Worm (Caenorhabditis elegans): ENCODE data around the gene fis-2.

Gene fis-2

ce11 chrX:8252293-8252692 is 32.7 kb downstream of the fis-2 start, which contains the start of gene M60.6 (continued):
- TF ChIP-seq nhr-47 (tag; optimal IDR thresholded peaks at IDR 0.05), result peak; percentile 60
- TF ChIP-seq dpl-1 (GFP tag; optimal IDR thresholded peaks at IDR 0.05), result no peak
- no peak for TF ChIP-seq nhr-11 (tag; optimal IDR thresholded peaks at IDR 0.05)
- TF ChIP-seq zip-4 (GFP tag; optimal IDR thresholded peaks at IDR 0.05), result no peak
- TF ChIP-seq nhr-77 (tag; optimal IDR thresholded peaks at IDR 0.05), result no peak

ce11 chrX:8247088-8247487 is 37.9 kb downstream of the fis-2 start:
- TF ChIP-seq swsn-7 (tag; optimal IDR thresholded peaks at IDR 0.05), result no peak
- no peak for TF ChIP-seq efl-1 (optimal IDR thresholded peaks at IDR 0.05)
- no peak for TF ChIP-seq efl-1 (GFP tag; optimal IDR thresholded peaks at IDR 0.05 in 1 of 2)
- no peak for TF ChIP-seq snpc-4 (tag; optimal IDR thresholded peaks at IDR 0.05)
- no peak for TF ChIP-seq C16A3.4 (tag; optimal IDR thresholded peaks at IDR 0.05)
- TF ChIP-seq zip-4 (GFP tag; optimal IDR thresholded peaks at IDR 0.05), result no peak
- TF ChIP-seq lir-3 (tag; optimal IDR thresholded peaks at IDR 0.05; ENCODE audit: poor library complexity), result no peak
- TF ChIP-seq fkh-8 (tag; optimal IDR thresholded peaks at IDR 0.05), result no peak
- TF ChIP-seq dsc-1 (tag; optimal IDR thresholded peaks at IDR 0.05), result no peak

ce11 chrX:8246126-8246525 is 38.9 kb downstream of the fis-2 start, which contains the start of gene kqt-2:
kqt-2 (minus strand) TSS chrX:8246369.
- TF ChIP-seq lin-39 (tag; optimal IDR thresholded peaks at IDR 0.05), result no peak
- TF ChIP-seq nhr-237 (tag; optimal IDR thresholded peaks at IDR 0.05), result no peak
- TF ChIP-seq nhr-71 (tag; optimal IDR thresholded peaks at IDR 0.05), result no peak
- TF ChIP-seq egl-13 (tag; optimal IDR thresholded peaks at IDR 0.05), result no peak
- TF ChIP-seq elt-2 (tag; optimal IDR thresholded peaks at IDR 0.05), result peak; percentile 62
- no peak for TF ChIP-seq unc-30 (tag; optimal IDR thresholded peaks at IDR 0.05)
- TF ChIP-seq irx-1 (tag; optimal IDR thresholded peaks at IDR 0.05), result no peak
- TF ChIP-seq mab-9 (GFP tag; IDR thresholded peaks at IDR 0.05), result no peak

- TF ChIP-seq lin-35 (GFP tag; optimal IDR thresholded peaks at IDR 0.05) (peak in 1 of 2 experiments; percentile 44), nhr-11 (tag; optimal IDR thresholded peaks at IDR 0.05) (no peak), elt-2 (tag; optimal IDR thresholded peaks at IDR 0.05) (peak; percentile 93), nhr-85 (tag) (no peak), tlp-1 (tag; optimal IDR thresholded peaks at IDR 0.05) (peak; percentile 37), pqm-1 (tag; optimal IDR thresholded peaks at IDR 0.05) (peak; percentile 61), xbp-1 (tag; optimal IDR thresholded peaks at IDR 0.05) (peak; percentile 12), jun-1 (tag; optimal IDR thresholded peaks at IDR 0.05) (peak; percentile 52), hpl-2 (GFP tag; optimal IDR thresholded peaks at IDR 0.05) (peak; percentile 6), unc-86 (tag; optimal IDR thresholded peaks at IDR 0.05) (no peak), efl-1 (optimal IDR thresholded peaks at IDR 0.05) (no peak), efl-1 (GFP tag; optimal IDR thresholded peaks at IDR 0.05 in 1 of 2) (no peak), sup-37 (GFP tag; optimal IDR thresholded peaks at IDR 0.05) (no peak), unc-62 (GFP tag; optimal IDR thresholded peaks at IDR 0.05) (no peak), nhr-20 (tag; optimal IDR thresholded peaks at IDR 0.05) (peak; percentile 14), Y116A8C.19 (tag; optimal IDR thresholded peaks at IDR 0.05; ENCODE audit: borderline replicate concordance) (no peak), blmp-1 (tag; optimal IDR thresholded peaks at IDR 0.05) (no peak), mdl-1 (tag; optimal IDR thresholded peaks at IDR 0.05) (peak in 1 of 2 experiments; percentile 44)
Measured at ce11 chrX:8243116-8243515, 41.9 kb downstream of the fis-2 start.

- TF ChIP-seq ces-1 (GFP tag; optimal IDR thresholded peaks at IDR 0.05) (no peak), sup-37 (GFP tag; optimal IDR thresholded peaks at IDR 0.05) (no peak), lin-35 (GFP tag; optimal IDR thresholded peaks at IDR 0.05) (peak in 1 of 2 experiments; percentile 3), fkh-10 (GFP tag; optimal IDR thresholded peaks at IDR 0.05) (no peak), mab-9 (GFP tag; IDR thresholded peaks at IDR 0.05) (no peak), unc-86 (tag; optimal IDR thresholded peaks at IDR 0.05) (no peak), elt-2 (tag; optimal IDR thresholded peaks at IDR 0.05) (peak; percentile 86), C34B4.2 (tag; optimal IDR thresholded peaks at IDR 0.05) (no peak), efl-3 (GFP tag; optimal IDR thresholded peaks at IDR 0.05) (no peak), ztf-4 (tag; optimal IDR thresholded peaks at IDR 0.05) (no peak), ceh-90 (tag; optimal IDR thresholded peaks at IDR 0.05) (no peak), egl-13 (tag; optimal IDR thresholded peaks at IDR 0.05) (no peak), hpl-2 (GFP tag; optimal IDR thresholded peaks at IDR 0.05) (no peak), nhr-237 (tag; optimal IDR thresholded peaks at IDR 0.05) (no peak), rnt-1 (tag; optimal IDR thresholded peaks at IDR 0.05) (no peak), pqm-1 (tag; optimal IDR thresholded peaks at IDR 0.05) (no peak), ceh-88 (GFP tag; IDR thresholded peaks at IDR 0.05) (no peak), nhr-20 (tag; optimal IDR thresholded peaks at IDR 0.05) (no peak), lir-3 (tag; optimal IDR thresholded peaks at IDR 0.05; ENCODE audit: poor library complexity) (no peak), dsc-1 (tag; optimal IDR thresholded peaks at IDR 0.05) (no peak), unc-130 (tag; optimal IDR thresholded peaks at IDR 0.05) (no peak), ztf-11 (tag; optimal IDR thresholded peaks at IDR 0.05) (no peak), nhr-71 (tag; optimal IDR thresholded peaks at IDR 0.05) (peak; percentile 29)
Measured at ce11 chrX:8241906-8242305, 43.1 kb downstream of the fis-2 start, which contains the start of gene endu-2. endu-2 (plus strand) TSS chrX:8242301.

Data from whole organism, L1 larva.